Worm (Caenorhabditis elegans): ENCODE measurements around the gene Y116A8A.4.

ce11 chrIV:16831366-16831765, 8.7 kb downstream of the Y116A8A.4 start, which contains the start of gene clec-194:
- TF ChIP-seq ztf-11 (tag; optimal IDR thresholded peaks at IDR 0.05) (no peak), unc-55 (GFP tag; optimal IDR thresholded peaks at IDR 0.05) (no peak), R02D3.7 (tag; optimal IDR thresholded peaks at IDR 0.05) (no peak)

All from whole organism, L2 larva.